Worm (Caenorhabditis elegans): Measurements from ENCODE around the gene F36G9.15.

F36G9.15 gene

ce11 chrV:15974836-15975235, 13.1 kb downstream of the F36G9.15 start, which contains the start of gene sru-22:
Gene sru-22 (minus strand): TSS chrV:15974936.
- TF ChIP-seq zag-1 (tag; optimal IDR thresholded peaks at IDR 0.05) (no peak), mep-1 (tag; optimal IDR thresholded peaks at IDR 0.05) (no peak), efl-1 (optimal IDR thresholded peaks at IDR 0.05) (no peak), efl-1 (GFP tag; optimal IDR thresholded peaks at IDR 0.05 in 1 of 2) (peak in 1 of 2 experiments; percentile 7), sup-37 (GFP tag; optimal IDR thresholded peaks at IDR 0.05) (no peak)

ce11 chrV:15972484-15972883, 15.5 kb downstream of the F36G9.15 start, which contains the start of gene sru-23:
Gene sru-23 (minus strand): TSS chrV:15972584.
- no peak for TF ChIP-seq pag-3 (tag; optimal IDR thresholded peaks at IDR 0.05; ENCODE audit: borderline replicate concordance, insufficient read depth)
- no peak for TF ChIP-seq ztf-11 (tag; optimal IDR thresholded peaks at IDR 0.05)
- TF ChIP-seq nhr-90 (tag; optimal IDR thresholded peaks at IDR 0.05; ENCODE audit: poor library complexity), result no peak
- TF ChIP-seq nhr-84 (tag; optimal IDR thresholded peaks at IDR 0.05), result no peak
- TF ChIP-seq sptf-1 (tag; optimal IDR thresholded peaks at IDR 0.05), result no peak
- TF ChIP-seq grh-1 (GFP tag; IDR thresholded peaks at IDR 0.05), result no peak
- TF ChIP-seq ceh-88 (GFP tag; IDR thresholded peaks at IDR 0.05), result no peak
- TF ChIP-seq lin-39 (tag; optimal IDR thresholded peaks at IDR 0.05), result no peak
- TF ChIP-seq ces-1 (GFP tag; optimal IDR thresholded peaks at IDR 0.05), result no peak
- TF ChIP-seq ceh-8 (GFP tag; optimal IDR thresholded peaks at IDR 0.05), result no peak
- no peak for TF ChIP-seq unc-98 (GFP tag; IDR thresholded peaks at IDR 0.05)

DNA sequence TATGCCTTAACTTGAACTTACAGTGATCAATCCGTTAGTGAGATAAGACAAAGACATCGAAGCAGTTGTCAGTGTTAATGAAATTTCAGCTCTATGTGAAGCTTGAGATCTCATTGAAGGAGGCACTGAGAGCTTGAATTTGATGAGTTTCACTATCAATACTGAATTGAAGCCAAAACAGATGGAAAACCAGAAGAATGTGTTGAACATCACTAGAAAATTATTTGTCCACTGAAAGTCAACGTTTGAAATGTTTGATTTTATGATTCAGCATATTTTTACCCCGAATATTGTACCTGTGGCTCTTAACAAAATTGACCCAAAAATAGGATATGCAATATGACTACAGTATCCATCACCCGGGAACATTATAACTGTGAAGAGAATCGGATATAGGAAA, 17.2 kb downstream of the F36G9.15 start:
- TF ChIP-seq sox-4 (tag; optimal IDR thresholded peaks at IDR 0.05), result no peak
- TF ChIP-seq ceh-8 (GFP tag; optimal IDR thresholded peaks at IDR 0.05), result no peak
- no peak for TF ChIP-seq ces-1 (GFP tag; optimal IDR thresholded peaks at IDR 0.05)
- TF ChIP-seq grh-1 (GFP tag; IDR thresholded peaks at IDR 0.05), result no peak
- TF ChIP-seq ceh-88 (GFP tag; IDR thresholded peaks at IDR 0.05), result no peak
- no peak for TF ChIP-seq unc-30 (tag; optimal IDR thresholded peaks at IDR 0.05)
- no peak for TF ChIP-seq ztf-11 (tag; optimal IDR thresholded peaks at IDR 0.05)
- no peak for TF ChIP-seq unc-130 (tag; optimal IDR thresholded peaks at IDR 0.05)
- TF ChIP-seq nhr-12 (tag; optimal IDR thresholded peaks at IDR 0.05), result no peak
- no peak for TF ChIP-seq isw-1 (GFP tag; IDR thresholded peaks at IDR 0.05)
- TF ChIP-seq swsn-7 (tag; optimal IDR thresholded peaks at IDR 0.05), result no peak
- no peak for TF ChIP-seq zip-4 (GFP tag; optimal IDR thresholded peaks at IDR 0.05)
- no peak for TF ChIP-seq fkh-10 (GFP tag; optimal IDR thresholded peaks at IDR 0.05)
- no peak for TF ChIP-seq C34B4.2 (tag; optimal IDR thresholded peaks at IDR 0.05)
- TF ChIP-seq pag-3 (tag; optimal IDR thresholded peaks at IDR 0.05; ENCODE audit: borderline replicate concordance, insufficient read depth), result no peak
- TF ChIP-seq hpl-2 (GFP tag; optimal IDR thresholded peaks at IDR 0.05), result no peak
- TF ChIP-seq ztf-4 (tag; optimal IDR thresholded peaks at IDR 0.05), result no peak
- no peak for TF ChIP-seq nhr-28 (tag; optimal IDR thresholded peaks at IDR 0.05)
- no peak for TF ChIP-seq nhr-85 (tag)

ce11 chrV:15969653-15970052, 18.3 kb downstream of the F36G9.15 start, which contains the start of gene F36G9.7:
Gene F36G9.7 (minus strand): TSS chrV:15969753.
- TF ChIP-seq irx-1 (tag; optimal IDR thresholded peaks at IDR 0.05), result no peak
- no peak for TF ChIP-seq fos-1 (tag; optimal IDR thresholded peaks at IDR 0.05)
- no peak for TF ChIP-seq lir-3 (tag; optimal IDR thresholded peaks at IDR 0.05; ENCODE audit: poor library complexity)
- no peak for TF ChIP-seq egl-27 (tag; optimal IDR thresholded peaks at IDR 0.05)

ce11 chrV:15967542-15967941, 20.4 kb downstream of the F36G9.15 start, which contains the start of gene sri-1:
Gene sri-1 (minus strand): TSS chrV:15967642.
- TF ChIP-seq isw-1 (GFP tag; IDR thresholded peaks at IDR 0.05), result no peak
- no peak for TF ChIP-seq rnt-1 (tag; optimal IDR thresholded peaks at IDR 0.05)
- TF ChIP-seq C16A3.4 (tag; optimal IDR thresholded peaks at IDR 0.05), result no peak
- TF ChIP-seq nhr-77 (tag; optimal IDR thresholded peaks at IDR 0.05), result no peak
- TF ChIP-seq ceh-8 (GFP tag; optimal IDR thresholded peaks at IDR 0.05), result no peak
- no peak for TF ChIP-seq nhr-84 (tag; optimal IDR thresholded peaks at IDR 0.05)
- no peak for TF ChIP-seq pag-3 (tag; optimal IDR thresholded peaks at IDR 0.05; ENCODE audit: borderline replicate concordance, insufficient read depth)
- TF ChIP-seq vab-15 (tag; optimal IDR thresholded peaks at IDR 0.05), result no peak
- no peak for TF ChIP-seq elt-2 (tag; optimal IDR thresholded peaks at IDR 0.05)
- no peak for TF ChIP-seq xbp-1 (tag; optimal IDR thresholded peaks at IDR 0.05)
- no peak for TF ChIP-seq efl-3 (GFP tag; optimal IDR thresholded peaks at IDR 0.05)
- TF ChIP-seq unc-98 (GFP tag; IDR thresholded peaks at IDR 0.05), result no peak
- TF ChIP-seq ets-5 (GFP tag; IDR thresholded peaks at IDR 0.05), result no peak
- no peak for TF ChIP-seq nhr-19 (GFP tag; conservative IDR thresholded peaks at IDR 0.05)
- no peak for TF ChIP-seq nhr-11 (tag; optimal IDR thresholded peaks at IDR 0.05)
- no peak for TF ChIP-seq unc-130 (tag; optimal IDR thresholded peaks at IDR 0.05)
- no peak for TF ChIP-seq ceh-90 (tag; optimal IDR thresholded peaks at IDR 0.05)
- TF ChIP-seq skn-1 (tag; optimal IDR thresholded peaks at IDR 0.05), result no peak
